Worm (Caenorhabditis elegans) whole organism, late embryonic: ENCODE data around the gene srx-92.

ENCODE experiments used
- ama-1 ChIP-seq: fragments of 150-350 bp; optimal IDR thresholded peaks from 2 replicates; lab custom pipeline; 2014
- elt-4 ChIP-seq: sonication (generic microtip); optimal IDR thresholded peaks from 2 replicates; lab custom pipeline; 2016; ENCODE audit warnings: missing genetic modification characterization, missing compliant biosample characterization
- pros-1 ChIP-seq: fragments of 150-350 bp; optimal IDR thresholded peaks from 2 replicates; lab custom pipeline; 2014; ENCODE audit warnings: missing biosample characterization, missing genetic modification reagents, missing genetic modification characterization
- ref-2 ChIP-seq: sonication (generic microtip); optimal IDR thresholded peaks from 2 replicates; lab custom pipeline; 2016; ENCODE audit warnings: missing genetic modification characterization, missing compliant biosample characterization
- sox-4 ChIP-seq: sonication (generic microtip); optimal IDR thresholded peaks from 2 replicates; lab custom pipeline; 2017; ENCODE audit warnings: mild to moderate bottlenecking, missing genetic modification characterization, inconsistent platforms, missing compliant biosample characterization
- tbx-7 ChIP-seq: sonication (generic microtip); optimal IDR thresholded peaks from 2 replicates; lab custom pipeline; 2016; ENCODE audit warnings: missing genotype, missing genetic modification characterization, missing compliant biosample characterization
- unc-86 ChIP-seq: sonication (generic microtip); optimal IDR thresholded peaks from 2 replicates; lab custom pipeline; 2016; ENCODE audit warnings: missing genetic modification characterization, missing compliant biosample characterization

DNA sequence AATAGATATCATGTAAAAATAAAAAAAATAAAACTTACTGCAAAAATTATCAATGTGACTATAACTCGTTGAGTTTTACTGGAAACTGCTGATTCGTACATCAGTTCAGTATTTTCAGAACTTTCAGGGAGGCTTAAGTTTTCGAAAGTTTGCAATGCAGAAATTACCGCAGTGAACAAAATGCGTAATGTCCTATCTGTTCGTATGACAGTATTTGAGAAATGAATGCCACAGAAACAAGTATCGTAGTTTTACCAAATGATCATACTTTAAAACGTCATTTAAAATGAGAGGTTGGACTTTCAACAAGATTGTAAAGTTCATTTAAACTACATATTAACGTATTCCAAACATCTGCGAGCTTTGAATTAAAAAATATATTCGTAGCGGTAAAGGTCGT is 31.5 kb upstream of the srx-92 start, which contains the start of gene C03G6.21:
- no peak for TF ChIP-seq sox-4
- TF ChIP-seq tbx-7 (tag; lab: Kevin White, UChicago): no peak
- no peak for TF ChIP-seq unc-86 (tag; lab: Kevin White, UChicago)
- TF ChIP-seq ref-2: no peak
- no peak for TF ChIP-seq pros-1
- TF ChIP-seq ama-1 (lab: Kevin White, UChicago): no peak
- TF ChIP-seq elt-4 (tag; lab: Kevin White, UChicago): no peak
